Fruit fly (Drosophila melanogaster): ENCODE data around the gene LysX.
A peak's percentile ranks its signal among the peaks of the same experiment; 100 is the strongest.

The LysX gene

DNA sequence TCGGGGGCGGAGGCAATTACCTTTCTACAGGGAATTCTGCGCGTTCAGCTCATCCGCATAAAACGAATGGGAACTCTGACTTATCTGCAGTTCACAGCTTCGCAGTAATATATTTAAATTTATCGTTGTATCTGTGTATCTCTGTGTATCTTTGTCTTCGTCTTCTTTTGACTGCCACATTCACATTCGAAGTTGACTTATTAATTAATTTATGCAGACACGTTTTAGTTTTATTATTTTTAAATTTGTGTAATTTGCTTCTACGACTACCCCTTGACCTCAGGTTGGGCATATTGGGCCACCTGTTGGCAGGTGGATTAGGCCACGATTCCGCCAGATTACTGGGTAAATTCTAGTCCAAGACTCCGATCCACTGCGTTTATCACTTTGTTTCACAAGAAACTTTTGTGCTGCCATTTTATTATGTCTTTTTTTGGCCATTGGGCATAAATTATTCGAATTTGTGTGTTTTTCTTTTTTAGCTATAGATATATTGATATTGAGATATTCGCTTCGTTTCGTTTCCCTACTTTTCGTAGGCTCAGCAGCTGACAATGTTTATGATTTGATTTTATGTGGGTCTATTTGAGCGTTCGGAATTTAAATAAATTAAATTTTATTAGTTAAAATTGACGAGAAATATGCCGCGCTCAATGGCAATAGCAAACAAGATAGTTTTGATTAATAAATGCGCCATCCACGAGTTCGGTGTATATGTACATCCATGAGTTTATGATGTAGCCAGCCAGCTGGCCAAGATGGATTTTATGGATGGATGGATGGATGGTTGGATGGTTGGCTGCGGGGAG is 42.4 kb downstream of the LysX start (continued):
- TF ChIP-seq CG15696 (tag; optimal IDR thresholded peaks at IDR 0.05) = no peak
- TF ChIP-seq gce (GFP tag; IDR thresholded peaks at IDR 0.05) = no peak
- no peak for TF ChIP-seq TFAM (GFP tag; optimal IDR thresholded peaks at IDR 0.05)
- TF ChIP-seq zfh2 (GFP tag; optimal IDR thresholded peaks at IDR 0.05) = peak; percentile 18
- TF ChIP-seq ci (GFP tag; IDR thresholded peaks at IDR 0.05) = peak; percentile 16; the same call in 1 of the 3 replicates
- no peak for TF ChIP-seq CG10366 (GFP tag; IDR thresholded peaks at IDR 0.05)
- TF ChIP-seq hkb (optimal IDR thresholded peaks at IDR 0.05) = no peak
- 0 out of 2 replicates have a peak, but pooled peaks have one; percentile 36 for TF ChIP-seq hkb (GFP tag; IDR thresholded peaks at IDR 0.05)
- peak; percentile 52 for TF ChIP-seq sens (GFP tag)
- TF ChIP-seq sd (tag; optimal IDR thresholded peaks at IDR 0.05) = peak; percentile 84
- TF ChIP-seq CG11247 (GFP tag; IDR thresholded peaks at IDR 0.05) = no peak
- TF ChIP-seq CG1233 (GFP tag; optimal IDR thresholded peaks at IDR 0.05) = no peak
- TF ChIP-seq CG9817 (tag; optimal IDR thresholded peaks at IDR 0.05) = no peak
- peak; percentile 20; the same call in 1 of the 3 replicates for TF ChIP-seq CG17361 (GFP tag; IDR thresholded peaks at IDR 0.05)
- TF ChIP-seq Gug (GFP tag; IDR thresholded peaks at IDR 0.05) = peak; percentile 16; the same call in 1 of the 4 replicates
- peak; percentile 60 for TF ChIP-seq CG14441 (GFP tag; IDR thresholded peaks at IDR 0.05)
- TF ChIP-seq CG8089 (GFP tag; optimal IDR thresholded peaks at IDR 0.05) = no peak
- TF ChIP-seq Awh (GFP tag; IDR thresholded peaks at IDR 0.05) = no peak
- 0 out of 2 replicates have a peak, but pooled peaks have one; percentile 9 for TF ChIP-seq CG6689 (GFP tag; IDR thresholded peaks at IDR 0.05)
- peak; percentile 63; the same call in 2 of the 3 replicates for TF ChIP-seq row (GFP tag; IDR thresholded peaks at IDR 0.05)
- TF ChIP-seq salm (tag; optimal IDR thresholded peaks at IDR 0.05) = no peak
- TF ChIP-seq Rfx (GFP tag; IDR thresholded peaks at IDR 0.05) = peak; percentile 55; the same call in 1 of the 2 replicates
- TF ChIP-seq CG11696 (GFP tag; IDR thresholded peaks at IDR 0.05) = no peak
- TF ChIP-seq Hmr (GFP tag; optimal IDR thresholded peaks at IDR 0.05) = peak; percentile 28
- TF ChIP-seq Nf-YA (GFP tag; IDR thresholded peaks at IDR 0.05) = no peak
- no peak for TF ChIP-seq CG11695 (GFP tag; IDR thresholded peaks at IDR 0.05)
- TF ChIP-seq CG9727 (GFP tag; optimal IDR thresholded peaks at IDR 0.05) = no peak
- TF ChIP-seq org-1 (GFP tag; optimal IDR thresholded peaks at IDR 0.05) = no peak
- 0 out of 2 replicates have a peak, but pooled peaks have one; percentile 12 for TF ChIP-seq esg (GFP tag; conservative IDR thresholded peaks at IDR 0.05)
- TF ChIP-seq Meics (GFP tag; optimal IDR thresholded peaks at IDR 0.05) = peak; percentile 22
- TF ChIP-seq CG12769 (tag; optimal IDR thresholded peaks at IDR 0.05) = peak; percentile 0
- no peak for TF ChIP-seq psq (GFP tag; optimal IDR thresholded peaks at IDR 0.05)
- no peak for TF ChIP-seq CG14667 (GFP tag; IDR thresholded peaks at IDR 0.05)
- peak; percentile 66 for TF ChIP-seq cwo (GFP tag; optimal IDR thresholded peaks at IDR 0.05)
- no peak for TF ChIP-seq CG12219 (GFP tag; optimal IDR thresholded peaks at IDR 0.05)
- TF ChIP-seq Mrtf (GFP tag; IDR thresholded peaks at IDR 0.05) = no peak
- no peak for TF ChIP-seq Adf1 (GFP tag; IDR thresholded peaks at IDR 0.05)
- TF ChIP-seq CG2120 (GFP tag; optimal IDR thresholded peaks at IDR 0.05) = peak; percentile 48
- no peak for TF ChIP-seq Hmx (GFP tag; optimal IDR thresholded peaks at IDR 0.05)
- TF ChIP-seq Camta (GFP tag; optimal IDR thresholded peaks at IDR 0.05) = no peak
- TF ChIP-seq CG9932 (GFP tag; IDR thresholded peaks at IDR 0.05) = peak; percentile 35; the same call in 1 of the 2 replicates
- peak in 1 of 2 experiments; percentile 12 for TF ChIP-seq Hr78 (GFP tag; optimal IDR thresholded peaks at IDR 0.05)
- TF ChIP-seq lbe (GFP tag; optimal IDR thresholded peaks at IDR 0.05) = no peak
- peak; percentile 23 for TF ChIP-seq Abd-B (GFP tag; optimal IDR thresholded peaks at IDR 0.05)
- peak; percentile 36; the same call in 1 of the 2 replicates for TF ChIP-seq lmd (GFP tag; IDR thresholded peaks at IDR 0.05)
- TF ChIP-seq CG17829 (tag; optimal IDR thresholded peaks at IDR 0.05) = no peak
- peak; percentile 11 for TF ChIP-seq Hr3 (GFP tag; optimal IDR thresholded peaks at IDR 0.05)
- TF ChIP-seq fd64A (GFP tag; optimal IDR thresholded peaks at IDR 0.05) = no peak
- no peak for TF ChIP-seq CG6813 (GFP tag; optimal IDR thresholded peaks at IDR 0.05)
- TF ChIP-seq CG42726 (GFP tag; IDR thresholded peaks at IDR 0.05; ENCODE audit: partially characterized antibody) = no peak
